Fruit fly (Drosophila melanogaster): ENCODE measurements around the gene sba.

sba gene

DNA sequence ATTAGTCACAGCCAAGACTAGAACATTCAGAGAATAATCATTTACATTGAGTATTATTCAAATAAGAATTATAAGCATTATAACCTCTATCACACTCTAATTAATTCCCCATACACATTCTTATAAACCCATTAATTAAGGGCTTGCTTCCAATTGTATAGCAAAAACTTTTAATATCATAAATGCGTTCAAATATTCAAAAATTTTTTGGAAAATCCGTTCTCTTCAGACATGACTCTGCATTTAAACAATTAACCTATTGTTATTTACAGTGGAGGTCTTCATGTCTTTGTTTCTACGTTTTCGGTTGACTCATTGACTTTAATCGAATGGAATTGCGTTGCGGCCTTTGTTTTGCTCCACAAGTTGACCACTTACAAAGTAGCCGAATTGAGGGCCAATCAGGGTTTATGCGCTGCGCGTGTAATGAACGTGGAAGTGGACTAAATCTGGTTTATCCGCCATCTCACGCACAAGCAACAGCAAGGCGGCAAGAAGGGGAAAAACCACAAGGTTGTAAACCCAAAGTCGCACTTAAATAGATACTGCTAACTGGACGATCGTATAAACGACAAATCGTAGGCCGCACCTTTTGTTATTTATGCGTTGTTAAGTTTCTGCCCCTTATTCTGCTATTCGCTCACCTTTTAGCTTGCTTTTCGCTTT lies 1.8 kb downstream of the sba start (continued):
- TF ChIP-seq da (GFP tag; optimal IDR thresholded peaks at IDR 0.05), result no peak
- TF ChIP-seq CG15479 (GFP tag; optimal IDR thresholded peaks at IDR 0.05), result no peak
- TF ChIP-seq CG2116 (GFP tag; optimal IDR thresholded peaks at IDR 0.05), result no peak
- TF ChIP-seq CG32532 (GFP tag; IDR thresholded peaks at IDR 0.05), result peak; percentile 83
- TF ChIP-seq Six4 (GFP tag; optimal IDR thresholded peaks at IDR 0.05), result no peak
- TF ChIP-seq ase (GFP tag; IDR thresholded peaks at IDR 0.05), result peak; percentile 30; the same call in 1 of the 3 replicates
- TF ChIP-seq aop (GFP tag; IDR thresholded peaks at IDR 0.05), result no peak
- no peak for TF ChIP-seq Lpt (GFP tag; optimal IDR thresholded peaks at IDR 0.05)
- no peak for TF ChIP-seq hkb (optimal IDR thresholded peaks at IDR 0.05)
- no peak; the same call in 1 of the 2 replicates for TF ChIP-seq hkb (GFP tag; IDR thresholded peaks at IDR 0.05)
- TF ChIP-seq CG12391 (tag; optimal IDR thresholded peaks at IDR 0.05), result peak; percentile 3
- peak; percentile 17 for TF ChIP-seq Hsf (GFP tag; optimal IDR thresholded peaks at IDR 0.05)
- peak; percentile 65 for TF ChIP-seq fu2 (GFP tag; optimal IDR thresholded peaks at IDR 0.05)
- no peak for TF ChIP-seq cato (GFP tag; optimal IDR thresholded peaks at IDR 0.05; ENCODE audit: borderline replicate concordance)
- TF ChIP-seq caup (GFP tag; optimal IDR thresholded peaks at IDR 0.05; ENCODE audit: severe bottlenecking), result peak; percentile 76
- TF ChIP-seq BtbVII (GFP tag; optimal IDR thresholded peaks at IDR 0.05), result no peak
- no peak for TF ChIP-seq gce (GFP tag; IDR thresholded peaks at IDR 0.05)
- peak; percentile 76 for TF ChIP-seq CG2120 (GFP tag; optimal IDR thresholded peaks at IDR 0.05)
- no peak for TF ChIP-seq emc (GFP tag; optimal IDR thresholded peaks at IDR 0.05)
- peak; percentile 82 for TF ChIP-seq schlank (tag; optimal IDR thresholded peaks at IDR 0.05)
- peak; percentile 36 for TF ChIP-seq CG12219 (GFP tag; optimal IDR thresholded peaks at IDR 0.05)
- TF ChIP-seq Xbp1 (GFP tag; optimal IDR thresholded peaks at IDR 0.05), result peak; percentile 16
- no peak for TF ChIP-seq az2 (GFP tag; optimal IDR thresholded peaks at IDR 0.05)
- TF ChIP-seq CG6689 (GFP tag; IDR thresholded peaks at IDR 0.05), result peak; percentile 52
- no peak for TF ChIP-seq tio (GFP tag; optimal IDR thresholded peaks at IDR 0.05)
- TF ChIP-seq CG17568 (GFP tag; optimal IDR thresholded peaks at IDR 0.05), result no peak
- TF ChIP-seq CG14860 (GFP tag; IDR thresholded peaks at IDR 0.05; ENCODE audit: partially characterized antibody), result no peak
- peak; percentile 58 for TF ChIP-seq grau (tag; optimal IDR thresholded peaks at IDR 0.05)
- no peak for TF ChIP-seq maf-S (GFP tag; optimal IDR thresholded peaks at IDR 0.05)
- peak; percentile 58 for TF ChIP-seq nom (GFP tag; optimal IDR thresholded peaks at IDR 0.05)
- TF ChIP-seq Meics (GFP tag; optimal IDR thresholded peaks at IDR 0.05), result peak; percentile 59
- TF ChIP-seq pnt (GFP tag; optimal IDR thresholded peaks at IDR 0.05), result no peak
- no peak for TF ChIP-seq amos (GFP tag; IDR thresholded peaks at IDR 0.05; ENCODE audit: partially characterized antibody)
- no peak for TF ChIP-seq CG6854 (GFP tag; optimal IDR thresholded peaks at IDR 0.05)
- TF ChIP-seq org-1 (GFP tag; optimal IDR thresholded peaks at IDR 0.05), result no peak
- TF ChIP-seq prd (optimal IDR thresholded peaks at IDR 0.05), result no peak
- 0 out of 3 replicates have a peak, but pooled peaks have one; percentile 49 for TF ChIP-seq prd (GFP tag; IDR thresholded peaks at IDR 0.05)
- TF ChIP-seq Med (GFP tag), result peak; percentile 95
- TF ChIP-seq CG5180 (GFP tag; optimal IDR thresholded peaks at IDR 0.05), result no peak
- peak; percentile 28 for TF ChIP-seq CG31365 (tag; optimal IDR thresholded peaks at IDR 0.05)
- TF ChIP-seq Stat92E (GFP tag; optimal IDR thresholded peaks at IDR 0.05), result no peak
- peak in 1 of 2 experiments; percentile 65 for TF ChIP-seq Eip74EF (GFP tag; optimal IDR thresholded peaks at IDR 0.05)
- no peak for TF ChIP-seq bbx (GFP tag; IDR thresholded peaks at IDR 0.05; ENCODE audit: partially characterized antibody)
- TF ChIP-seq Ptx1 (GFP tag; IDR thresholded peaks at IDR 0.05), result peak; percentile 24; the same call in 1 of the 2 replicates
- TF ChIP-seq CG9876 (GFP tag; optimal IDR thresholded peaks at IDR 0.05), result peak; percentile 24
- no peak for TF ChIP-seq ap (GFP tag; IDR thresholded peaks at IDR 0.05)
- no peak for TF ChIP-seq usp (GFP tag; optimal IDR thresholded peaks at IDR 0.05)
- no peak for TF ChIP-seq salm (tag; optimal IDR thresholded peaks at IDR 0.05)
- TF ChIP-seq CG11398 (GFP tag; optimal IDR thresholded peaks at IDR 0.05), result peak; percentile 49
- TF ChIP-seq Oaz (GFP tag; IDR thresholded peaks at IDR 0.05), result no peak

All from whole organism, embryonic.